Fruit fly (Drosophila melanogaster) whole organism, wandering third instar larva: ENCODE data around the gene CG8870.

Experiments
- Abd-B ChIP-seq: fragments of >200 bp; optimal IDR thresholded peaks from 2 replicates; lab custom pipeline; 2017; ENCODE audit warnings: missing biosample characterization, missing genetic modification characterization
- CrebA ChIP-seq: fragments of 200-800 bp; sonication (Bioruptor generic); optimal IDR thresholded peaks from 2 replicates; lab custom pipeline; 2016; ENCODE audit warnings: missing biosample characterization, mild to moderate bottlenecking, missing genetic modification characterization, borderline replicate concordance
- Dif ChIP-seq: fragments of 200-275, 200-300 bp; sonication (Bioruptor generic); optimal IDR thresholded peaks from 2 replicates; lab custom pipeline; 2018; ENCODE audit warnings: missing biosample characterization, missing genetic modification characterization; ENCODE audit not compliant: partially characterized antibody
- GATAd ChIP-seq: sonication (Bioruptor generic); optimal IDR thresholded peaks from 2 replicates; lab custom pipeline; 2016; ENCODE audit warnings: missing biosample characterization, missing genetic modification characterization
- HLH106 ChIP-seq: fragments of 200-800 bp; optimal IDR thresholded peaks from 3 replicates; lab custom pipeline; 2019; ENCODE audit warnings: missing biosample characterization, mild to moderate bottlenecking, missing genetic modification characterization, moderate library complexity
- Hnf4 ChIP-seq: fragments of 200-800 bp; sonication (Bioruptor generic); optimal IDR thresholded peaks from 2 replicates; lab custom pipeline; 2016; ENCODE audit warnings: missing biosample characterization, mild to moderate bottlenecking, missing genetic modification characterization
- Hr78 ChIP-seq: fragments of >200 bp; optimal IDR thresholded peaks from 2 replicates; lab custom pipeline; 2017; ENCODE audit warnings: missing biosample characterization, missing genetic modification characterization
- Hr83 ChIP-seq: fragments of 200-300 bp; sonication (Bioruptor generic); optimal IDR thresholded peaks from 2 replicates; lab custom pipeline; 2016; ENCODE audit warnings: missing biosample characterization, mild to moderate bottlenecking, missing genetic modification characterization, moderate library complexity; ENCODE audit not compliant: poor library complexity, severe bottlenecking
- Jra ChIP-seq: sonication (Bioruptor generic); optimal IDR thresholded peaks from 2 replicates; lab custom pipeline; 2016; ENCODE audit warnings: missing biosample characterization, missing genetic modification characterization
- Mio ChIP-seq: sonication (Bioruptor generic); optimal IDR thresholded peaks from 2 replicates; lab custom pipeline; 2016; ENCODE audit warnings: missing biosample characterization, missing genetic modification characterization
- Myc ChIP-seq: fragments of >200 bp; optimal IDR thresholded peaks from 2 replicates; lab custom pipeline; 2017
- N ChIP-seq: fragments of >200 bp; optimal IDR thresholded peaks from 2 replicates; lab custom pipeline; 2018; ENCODE audit warnings: missing biosample characterization, missing external identifiers, missing genetic modification characterization
- OdsH ChIP-seq: fragments of 200-800 bp; sonication (Bioruptor generic); optimal IDR thresholded peaks from 2 replicates; lab custom pipeline; 2016; ENCODE audit warnings: missing biosample characterization, mild to moderate bottlenecking, missing genetic modification characterization
- Rel ChIP-seq, 2 experiments: fragments of 200-800 bp; sonication (Bioruptor generic) in 1 of 2; optimal IDR thresholded peaks; 2 replicates in 1 of 2; 3 replicates in 1 of 2; lab custom pipeline; 2016 to 2019; ENCODE audit warnings: mild to moderate bottlenecking in 2 of 2, missing biosample characterization in 2 of 2, missing genetic modification characterization in 2 of 2, moderate library complexity in 1 of 2
- Sp1 ChIP-seq: fragments of 200-800 bp; sonication (Bioruptor generic); optimal IDR thresholded peaks from 3 replicates; lab custom pipeline; 2019; ENCODE audit warnings: missing biosample characterization, mild to moderate bottlenecking, missing genetic modification characterization, moderate library complexity
- br ChIP-seq: fragments of 200-800 bp; sonication (Bioruptor generic); optimal IDR thresholded peaks from 2 replicates; lab custom pipeline; 2016; ENCODE audit warnings: missing biosample characterization, missing genetic modification characterization
- dl ChIP-seq, 2 experiments: fragments of 175-275, 200-275 bp in 1 of 2; fragments of 200-275 bp in 1 of 2; sonication (Bioruptor generic); optimal IDR thresholded peaks; lab custom pipeline; 2018; ENCODE audit warnings: mild to moderate bottlenecking in 2 of 2, missing biosample characterization in 2 of 2, missing genetic modification characterization in 2 of 2, moderate library complexity in 2 of 2; ENCODE audit not compliant: partially characterized antibody in 2 of 2, insufficient read depth in 1 of 2
- dmrt93B ChIP-seq: fragments of 200-800 bp; sonication (Bioruptor generic); optimal IDR thresholded peaks from 2 replicates; lab custom pipeline; 2018; ENCODE audit warnings: missing biosample characterization, mild to moderate bottlenecking, missing genetic modification characterization
- dsf ChIP-seq: sonication (Bioruptor generic); optimal IDR thresholded peaks from 2 replicates; lab custom pipeline; 2016; ENCODE audit warnings: missing biosample characterization, missing genetic modification characterization, borderline replicate concordance
- ey ChIP-seq: fragments of 200-800 bp; sonication (Bioruptor generic); optimal IDR thresholded peaks from 2 replicates; lab custom pipeline; 2016; ENCODE audit warnings: missing biosample characterization, missing genetic modification characterization
- foxo ChIP-seq, 2 experiments: fragments of 200-800 bp; sonication (Bioruptor generic); optimal IDR thresholded peaks; 2 replicates in 1 of 2; 3 replicates in 1 of 2; lab custom pipeline; 2016 to 2017; ENCODE audit warnings: missing biosample characterization in 2 of 2, missing genetic modification characterization in 2 of 2
- fru ChIP-seq: fragments of 200-800 bp; sonication (Bioruptor generic); optimal IDR thresholded peaks from 3 replicates; lab custom pipeline; 2016; ENCODE audit warnings: missing biosample characterization, mild to moderate bottlenecking, missing genetic modification characterization
- h ChIP-seq: fragments of 200-800 bp; sonication (Bioruptor generic); optimal IDR thresholded peaks from 3 replicates; lab custom pipeline; 2016; ENCODE audit warnings: missing biosample characterization, mild to moderate bottlenecking, missing genetic modification characterization
- jim ChIP-seq: fragments of 175-275, 200-325 bp; sonication (Bioruptor generic); optimal IDR thresholded peaks from 2 replicates; lab custom pipeline; 2016; ENCODE audit warnings: missing biosample characterization, mild to moderate bottlenecking, missing genetic modification characterization
- lola ChIP-seq: fragments of >200 bp; optimal IDR thresholded peaks from 2 replicates; lab custom pipeline; 2017; ENCODE audit warnings: missing biosample characterization, missing genetic modification characterization
- pan ChIP-seq: fragments of >200 bp; optimal IDR thresholded peaks from 2 replicates; lab custom pipeline; 2017
- psq ChIP-seq: fragments of 200-800 bp; sonication (Bioruptor generic); optimal IDR thresholded peaks from 3 replicates; lab custom pipeline; 2017; ENCODE audit warnings: missing biosample characterization, mild to moderate bottlenecking, missing genetic modification characterization, moderate library complexity
- rgr ChIP-seq: fragments of 200-800 bp; sonication (Bioruptor generic); optimal IDR thresholded peaks from 3 replicates; lab custom pipeline; 2016; ENCODE audit warnings: missing biosample characterization, mild to moderate bottlenecking, missing genetic modification characterization
- sage ChIP-seq: fragments of 200-800 bp; sonication (Bioruptor generic); optimal IDR thresholded peaks from 2 replicates; lab custom pipeline; 2016; ENCODE audit warnings: missing biosample characterization, mild to moderate bottlenecking, missing genetic modification characterization
- sv ChIP-seq: fragments of 200-800 bp; sonication (Bioruptor generic); optimal IDR thresholded peaks from 3 replicates; lab custom pipeline; 2016; ENCODE audit warnings: missing biosample characterization, missing genetic modification characterization
- tai ChIP-seq: sonication (Bioruptor generic); optimal IDR thresholded peaks from 2 replicates; lab custom pipeline; 2016; ENCODE audit warnings: missing biosample characterization, missing genetic modification characterization
- usp ChIP-seq: fragments of >200 bp; optimal IDR thresholded peaks from 2 replicates; lab custom pipeline; 2017; ENCODE audit warnings: missing biosample characterization, missing genetic modification characterization
- woc ChIP-seq: sonication (Bioruptor generic); optimal IDR thresholded peaks from 2 replicates; lab custom pipeline; 2016; ENCODE audit warnings: missing biosample characterization, mild to moderate bottlenecking, missing genetic modification characterization

The CG8870 gene

dm6 chr3R:13360108-13360507 lies 19.5 kb upstream of the CG8870 start:
- no peak for TF ChIP-seq lola
- no peak for TF ChIP-seq sage (GFP tag; lab: Kevin White, UChicago)
- no peak for TF ChIP-seq br (GFP tag; lab: Kevin White, UChicago)
- TF ChIP-seq usp (GFP tag; lab: Kevin White, UChicago), result no peak
- no peak for TF ChIP-seq fru (GFP tag; lab: Kevin White, UChicago)
- TF ChIP-seq dsf (GFP tag; lab: Kevin White, UChicago), result no peak
- TF ChIP-seq dl (GFP tag; optimal IDR thresholded peaks at IDR 0.05; lab: Kevin White, UChicago; ENCODE audit: insufficient read depth in 1 of 2, partially characterized antibody in 2 of 2), result no peak
- TF ChIP-seq Hr83, result no peak
- TF ChIP-seq Hnf4, result no peak
- TF ChIP-seq h (GFP tag; lab: Kevin White, UChicago), result no peak
- TF ChIP-seq ey (GFP tag; lab: Kevin White, UChicago), result no peak
- TF ChIP-seq Rel (GFP tag; optimal IDR thresholded peaks at IDR 0.05; lab: Kevin White, UChicago), result no peak
- TF ChIP-seq Rel (tag; optimal IDR thresholded peaks at IDR 0.05; lab: Kevin White, UChicago), result no peak
- no peak for TF ChIP-seq pan (lab: Kevin White, UChicago)
- no peak for TF ChIP-seq GATAd (GFP tag; lab: Kevin White, UChicago)
- no peak for TF ChIP-seq foxo (GFP tag; optimal IDR thresholded peaks at IDR 0.05; lab: Kevin White, UChicago)
- TF ChIP-seq rgr (GFP tag; lab: Kevin White, UChicago), result peak; percentile 1
- no peak for TF ChIP-seq OdsH (GFP tag; lab: Kevin White, UChicago)
- no peak for TF ChIP-seq woc (GFP tag; lab: Kevin White, UChicago)
- TF ChIP-seq Dif, result peak; percentile 49
- peak; percentile 28 for TF ChIP-seq Myc (lab: Kevin White, UChicago)
- TF ChIP-seq sv (GFP tag; lab: Kevin White, UChicago), result no peak
- no peak for TF ChIP-seq Abd-B (GFP tag; lab: Kevin White, UChicago)
- no peak for TF ChIP-seq CrebA (GFP tag; lab: Kevin White, UChicago)
- peak; percentile 48 for TF ChIP-seq N
- no peak for TF ChIP-seq dmrt93B (GFP tag; lab: Kevin White, UChicago)
- TF ChIP-seq jim (GFP tag; lab: Kevin White, UChicago), result no peak

- TF ChIP-seq h (GFP tag; lab: Kevin White, UChicago) (no peak), sage (GFP tag; lab: Kevin White, UChicago) (no peak), OdsH (GFP tag; lab: Kevin White, UChicago) (no peak), ey (GFP tag; lab: Kevin White, UChicago) (no peak), dsf (GFP tag; lab: Kevin White, UChicago) (no peak), fru (GFP tag; lab: Kevin White, UChicago) (no peak), Hr83 (no peak), HLH106 (no peak), CrebA (GFP tag; lab: Kevin White, UChicago) (no peak), Rel (GFP tag; optimal IDR thresholded peaks at IDR 0.05; lab: Kevin White, UChicago) (no peak), Rel (tag; optimal IDR thresholded peaks at IDR 0.05; lab: Kevin White, UChicago) (no peak), foxo (GFP tag; optimal IDR thresholded peaks at IDR 0.05; lab: Kevin White, UChicago) (no peak), Sp1 (GFP tag; lab: Kevin White, UChicago) (no peak), Mio (GFP tag; lab: Kevin White, UChicago) (no peak), psq (GFP tag; lab: Kevin White, UChicago) (no peak), sv (GFP tag; lab: Kevin White, UChicago) (no peak), br (GFP tag; lab: Kevin White, UChicago) (no peak), GATAd (GFP tag; lab: Kevin White, UChicago) (no peak), Jra (no peak), Hr78 (GFP tag; lab: Kevin White, UChicago) (no peak), tai (GFP tag; lab: Kevin White, UChicago) (no peak)
Measured at dm6 chr3R:13363347-13363994, 16.2 kb upstream of the CG8870 start.
